Fruit fly (Drosophila melanogaster) whole organism, pupa: ENCODE results near the gene car.

Experiments used
- CG10348 ChIP-seq: fragments of 200-800 bp; sonication (Bioruptor generic); IDR thresholded peaks from 2 replicates; pipeline ENCODE4 v1.3.6; 2022; ENCODE audit warnings: missing biosample characterization, missing genetic modification characterization
- CG12605 ChIP-seq: fragments of 200-800 bp; sonication (Bioruptor generic); IDR thresholded peaks from 2 replicates; pipeline ENCODE4 v1.3.6; 2022; ENCODE audit warnings: missing biosample characterization, missing genetic modification characterization
- CG13204 ChIP-seq: fragments of 200-800 bp; sonication (Bioruptor generic); optimal IDR thresholded peaks from 2 replicates; lab custom pipeline; 2018; ENCODE audit warnings: missing biosample characterization, mild to moderate bottlenecking, missing genetic modification characterization, moderate library complexity
- CG14655 ChIP-seq: fragments of 200-800 bp; sonication (Bioruptor generic); optimal IDR thresholded peaks from 3 replicates; lab custom pipeline; 2017; ENCODE audit warnings: mild to moderate bottlenecking, missing biosample characterization, missing genetic modification reagents, missing genetic modification characterization
- CG15710 ChIP-seq: fragments of 200-800 bp; sonication (Bioruptor generic); optimal IDR thresholded peaks from 2 replicates; lab custom pipeline; 2018; ENCODE audit warnings: missing biosample characterization, mild to moderate bottlenecking, missing genetic modification characterization, moderate library complexity
- CG17806 ChIP-seq: fragments of 200-800 bp; sonication (Bioruptor generic); optimal IDR thresholded peaks from 2 replicates; lab custom pipeline; 2018; ENCODE audit warnings: missing biosample characterization, mild to moderate bottlenecking, missing genetic modification characterization, moderate library complexity
- CG32121 ChIP-seq: fragments of 200-800 bp; sonication (Bioruptor generic); IDR thresholded peaks from 2 replicates; pipeline ENCODE4 v1.3.6; 2022; ENCODE audit warnings: missing biosample characterization, missing genetic modification characterization
- CG34367 ChIP-seq: fragments of 200-800 bp; sonication (Bioruptor generic); optimal IDR thresholded peaks from 2 replicates; lab custom pipeline; 2018; ENCODE audit warnings: missing biosample characterization, mild to moderate bottlenecking, missing genetic modification characterization
- CG4496 ChIP-seq: fragments of 200-800 bp; sonication (Bioruptor generic); IDR thresholded peaks from 3 replicates; pipeline ENCODE4 v1.3.6; 2022; ENCODE audit warnings: missing biosample characterization, missing genetic modification characterization
- CG8159 ChIP-seq: fragments of 200-800 bp; sonication (Bioruptor generic); optimal IDR thresholded peaks from 3 replicates; lab custom pipeline; 2018; ENCODE audit warnings: missing biosample characterization, mild to moderate bottlenecking, missing genetic modification characterization, moderate library complexity
- CG8301 ChIP-seq: fragments of 200-800 bp; sonication (Bioruptor generic); optimal IDR thresholded peaks from 2 replicates; lab custom pipeline; 2018; ENCODE audit warnings: missing biosample characterization, mild to moderate bottlenecking, missing genetic modification characterization
- CG9948 ChIP-seq: fragments of 200-800 bp; sonication (Bioruptor generic); optimal IDR thresholded peaks from 2 replicates; lab custom pipeline; 2018; ENCODE audit warnings: missing biosample characterization, mild to moderate bottlenecking, missing genetic modification characterization, moderate library complexity
- D1 ChIP-seq: fragments of 200-800 bp; sonication (Bioruptor generic); optimal IDR thresholded peaks from 2 replicates; lab custom pipeline; 2018; ENCODE audit warnings: missing biosample characterization, mild to moderate bottlenecking, missing genetic modification characterization, moderate library complexity
- EcR ChIP-seq: fragments of 200-800 bp; sonication (Bioruptor generic); optimal IDR thresholded peaks from 3 replicates; lab custom pipeline; 2019; ENCODE audit warnings: missing biosample characterization, missing genetic modification characterization, mild to moderate bottlenecking, moderate library complexity, missing genetic modification reagents
- Ets98B ChIP-seq: fragments of 200-800 bp; sonication (Bioruptor generic); IDR thresholded peaks from 2 replicates; pipeline ENCODE4 v1.3.6; 2022; ENCODE audit warnings: missing biosample characterization, missing genetic modification characterization
- Pif1A ChIP-seq: fragments of 200-800 bp; sonication (Bioruptor generic); optimal IDR thresholded peaks from 3 replicates; lab custom pipeline; 2016; ENCODE audit warnings: missing biosample characterization, missing genetic modification characterization
- Pif1B ChIP-seq: fragments of 200-800 bp; sonication (Bioruptor generic); optimal IDR thresholded peaks from 3 replicates; lab custom pipeline; 2016; ENCODE audit warnings: missing biosample characterization, missing genetic modification characterization
- Snoo ChIP-seq: fragments of 200-800 bp; sonication (Bioruptor generic); optimal IDR thresholded peaks from 3 replicates; lab custom pipeline; 2017; ENCODE audit warnings: missing biosample characterization, mild to moderate bottlenecking, missing genetic modification characterization, inconsistent platforms
- fd96Ca ChIP-seq: fragments of 200-800 bp; sonication (Bioruptor generic); IDR thresholded peaks from 3 replicates; pipeline ENCODE4 v1.3.6; 2022; ENCODE audit warnings: missing biosample characterization, missing genetic modification characterization
- gl ChIP-seq: fragments of 200-800 bp; sonication (Bioruptor generic); optimal IDR thresholded peaks from 2 replicates; lab custom pipeline; 2018; ENCODE audit warnings: missing biosample characterization, mild to moderate bottlenecking, missing genetic modification characterization
- rn ChIP-seq: fragments of 200-800 bp; sonication (Bioruptor generic); IDR thresholded peaks from 2 replicates; pipeline ENCODE4 v1.3.6; 2022; ENCODE audit warnings: missing biosample characterization, missing genetic modification characterization

car gene

DNA sequence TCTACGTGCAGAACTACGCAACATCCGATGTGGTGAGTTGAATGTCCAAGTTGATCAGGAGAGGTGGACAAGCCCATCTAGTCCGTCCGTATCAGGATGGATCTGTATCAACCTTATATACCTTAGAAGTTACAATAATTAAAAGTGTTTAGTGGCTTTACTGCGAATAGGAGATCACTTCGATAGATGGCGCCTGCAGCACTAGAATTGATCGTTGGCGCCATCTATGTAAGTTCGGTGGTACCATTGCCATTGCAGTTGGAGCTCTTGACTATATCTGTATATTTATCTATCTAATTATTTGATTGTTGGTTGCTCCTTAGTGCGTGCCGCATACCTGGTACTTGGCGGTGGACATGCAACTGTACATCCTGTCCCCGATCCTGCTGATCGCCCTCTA is 19.3 kb downstream of the car start:
- no peak for TF ChIP-seq CG32121 (GFP tag; lab: Robert Waterston, UW)
- no peak for TF ChIP-seq rn
- no peak for TF ChIP-seq Ets98B (GFP tag; lab: Robert Waterston, UW)
- TF ChIP-seq CG4496 (GFP tag; lab: Robert Waterston, UW) = no peak
- no peak for TF ChIP-seq CG14655 (GFP tag; lab: Kevin White, UChicago)
- TF ChIP-seq CG10348 (GFP tag; lab: Robert Waterston, UW) = no peak
- no peak for TF ChIP-seq EcR (GFP tag; lab: Kevin White, UChicago)
- TF ChIP-seq Snoo = no peak
- TF ChIP-seq D1 (tag; lab: Kevin White, UChicago) = no peak
- TF ChIP-seq CG34367 = no peak
- no peak for TF ChIP-seq CG9948 (tag; lab: Kevin White, UChicago)
- TF ChIP-seq CG8301 (tag; lab: Kevin White, UChicago) = no peak
- no peak for TF ChIP-seq CG15710 (tag; lab: Kevin White, UChicago)
- TF ChIP-seq fd96Ca = no peak
- no peak for TF ChIP-seq CG12605
- no peak for TF ChIP-seq CG13204 (GFP tag; lab: Kevin White, UChicago)
- no peak for TF ChIP-seq CG17806 (tag; lab: Kevin White, UChicago)
- no peak for TF ChIP-seq gl (tag; lab: Kevin White, UChicago)
- TF ChIP-seq Pif1B = no peak

DNA sequence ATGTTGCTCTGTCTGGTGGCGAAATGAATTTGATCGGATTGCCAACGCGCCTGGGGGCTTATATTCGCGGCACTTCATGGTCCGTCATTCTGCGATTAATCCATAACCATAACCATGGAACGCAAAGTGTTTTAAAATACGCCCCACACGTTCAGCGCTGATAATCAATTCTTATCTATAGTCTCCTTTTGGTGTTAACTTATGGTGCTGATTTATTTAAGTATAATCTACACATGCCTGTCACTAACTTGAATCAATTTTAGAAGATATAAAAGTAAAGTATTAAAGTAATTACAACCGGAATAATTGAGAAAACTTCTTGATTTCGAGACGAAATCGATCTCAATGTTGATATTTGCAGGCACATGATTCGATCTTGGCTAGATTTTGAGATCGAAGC is 24.3 kb downstream of the car start, which contains the start of gene CG14219:
Gene CG14219 (minus strand): TSS at position 101 of the 400 bp plus-strand sequence.
- no peak for TF ChIP-seq CG17806 (tag; lab: Kevin White, UChicago)
- TF ChIP-seq Pif1A (GFP tag; lab: Kevin White, UChicago) = no peak
- no peak for TF ChIP-seq CG15710 (tag; lab: Kevin White, UChicago)
- no peak for TF ChIP-seq rn
- TF ChIP-seq D1 (tag; lab: Kevin White, UChicago) = no peak
- no peak for TF ChIP-seq CG13204 (GFP tag; lab: Kevin White, UChicago)
- TF ChIP-seq CG4496 (GFP tag; lab: Robert Waterston, UW) = no peak
- TF ChIP-seq CG8159 (tag; lab: Kevin White, UChicago) = no peak
- TF ChIP-seq EcR (GFP tag; lab: Kevin White, UChicago) = no peak
- TF ChIP-seq CG8301 (tag; lab: Kevin White, UChicago) = no peak

DNA sequence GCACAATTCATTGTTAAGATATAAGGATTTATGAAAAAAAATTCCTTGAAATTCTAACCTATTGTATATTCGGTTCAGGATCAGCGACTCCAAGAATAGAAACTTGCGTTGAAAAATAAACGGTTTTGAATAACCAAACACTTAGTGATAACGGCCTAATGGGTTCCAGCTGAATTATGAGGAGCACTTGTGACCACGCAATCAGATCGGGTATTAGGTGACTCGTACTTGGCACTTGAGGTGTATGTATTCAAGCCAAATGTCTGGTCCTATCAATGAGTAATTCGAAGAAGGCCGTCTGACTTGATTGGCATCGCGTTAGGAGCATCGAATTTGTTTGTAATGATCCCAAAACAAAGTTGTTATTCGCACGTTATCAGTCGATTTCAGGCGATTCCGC is 24.8 kb downstream of the car start:
- no peak for TF ChIP-seq rn
- no peak for TF ChIP-seq fd96Ca
- TF ChIP-seq CG34367 = no peak
- no peak for TF ChIP-seq Pif1A (GFP tag; lab: Kevin White, UChicago)
- TF ChIP-seq Pif1B = no peak
- no peak for TF ChIP-seq CG4496 (GFP tag; lab: Robert Waterston, UW)
- TF ChIP-seq CG10348 (GFP tag; lab: Robert Waterston, UW) = no peak
- TF ChIP-seq CG13204 (GFP tag; lab: Kevin White, UChicago) = no peak

DNA sequence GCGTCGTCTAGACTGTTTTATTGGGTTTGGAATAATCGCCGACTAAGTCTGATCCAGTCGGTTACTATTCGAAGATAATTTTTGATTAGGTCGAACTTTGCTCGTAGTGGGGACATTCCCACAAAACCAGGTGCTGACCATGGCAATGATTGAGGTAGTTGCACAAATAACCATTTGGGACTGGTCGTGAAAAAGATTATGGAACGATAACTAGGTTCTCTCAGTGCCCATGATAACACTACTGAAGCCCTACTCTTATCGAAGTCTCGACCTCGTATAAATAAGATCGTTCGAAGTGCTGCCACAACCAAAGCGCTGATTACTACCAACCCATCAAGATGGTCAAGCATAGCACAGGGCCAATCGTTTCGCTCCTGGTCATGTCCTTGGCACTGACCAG is 26.5 kb downstream of the car start, which contains the start of gene CG14205:
Gene CG14205 (plus strand): TSS at position 301 of the 400 bp plus-strand sequence.
- no peak for TF ChIP-seq CG13204 (GFP tag; lab: Kevin White, UChicago)
- TF ChIP-seq CG15710 (tag; lab: Kevin White, UChicago) = no peak
- TF ChIP-seq D1 (tag; lab: Kevin White, UChicago) = no peak
- TF ChIP-seq CG14655 (GFP tag; lab: Kevin White, UChicago) = no peak
- TF ChIP-seq Pif1A (GFP tag; lab: Kevin White, UChicago) = no peak
- TF ChIP-seq EcR (GFP tag; lab: Kevin White, UChicago) = no peak
- TF ChIP-seq gl (tag; lab: Kevin White, UChicago) = no peak

DNA sequence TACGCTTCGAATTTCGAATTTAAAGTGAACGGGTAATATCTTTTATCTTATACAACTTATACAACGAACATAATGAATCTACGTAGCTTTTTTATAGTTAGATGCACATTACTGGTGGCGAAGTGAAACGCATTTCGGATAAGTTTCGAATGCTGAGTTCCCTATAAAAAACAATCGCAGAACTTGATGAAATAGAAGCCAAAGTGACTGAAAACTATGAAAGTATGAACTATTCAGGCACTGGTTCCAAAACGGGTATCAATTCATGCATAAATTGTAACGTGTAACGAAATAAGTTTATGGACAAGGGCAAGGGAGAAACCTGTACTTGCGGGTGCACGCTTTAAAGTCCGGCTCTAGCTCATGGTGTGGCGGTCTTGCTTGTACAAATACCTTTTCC is 30.0 kb downstream of the car start:
- TF ChIP-seq CG17806 (tag; lab: Kevin White, UChicago) (no peak), gl (tag; lab: Kevin White, UChicago) (no peak), CG9948 (tag; lab: Kevin White, UChicago) (no peak), Ets98B (GFP tag; lab: Robert Waterston, UW) (no peak), CG15710 (tag; lab: Kevin White, UChicago) (no peak), CG8159 (tag; lab: Kevin White, UChicago) (no peak), CG4496 (GFP tag; lab: Robert Waterston, UW) (no peak)

DNA sequence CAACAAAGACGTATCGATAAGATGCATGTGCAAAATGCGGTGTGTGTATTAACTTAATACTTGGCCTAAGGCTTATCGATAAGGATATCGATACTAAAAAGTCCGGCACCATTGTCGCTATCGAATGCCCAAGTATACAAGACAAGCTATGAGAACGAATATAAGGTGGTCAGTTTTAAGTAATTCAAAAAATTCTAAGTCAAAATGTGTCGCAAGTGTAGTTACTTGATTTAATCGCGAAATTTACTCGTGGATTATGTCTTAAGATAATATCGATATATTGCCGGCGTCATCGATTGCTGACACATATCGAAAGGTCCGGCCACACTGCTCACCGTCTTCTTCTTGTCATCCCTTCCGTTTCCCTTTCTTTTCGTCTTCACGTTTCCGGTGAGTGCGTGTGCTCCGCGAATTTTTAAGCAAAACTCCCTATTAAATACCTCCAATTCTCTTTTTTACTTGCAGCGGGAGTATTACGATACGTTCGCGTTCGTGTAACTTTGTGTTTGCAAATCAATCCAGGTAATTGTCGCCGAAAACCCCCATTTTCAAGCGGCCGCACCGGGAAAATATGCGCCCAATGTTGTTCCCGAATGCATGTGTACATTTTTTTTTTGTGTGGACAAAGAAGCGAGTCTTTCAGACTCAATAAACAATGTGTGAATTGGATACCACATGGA is 32.0 kb downstream of the car start, which contains the start of gene RpS10b:
Gene RpS10b (plus strand): TSS at position 348 of the 680 bp plus-strand sequence.
- peak; percentile 73 for TF ChIP-seq gl (tag; lab: Kevin White, UChicago)
- TF ChIP-seq Snoo = peak; percentile 93
- TF ChIP-seq CG9948 (tag; lab: Kevin White, UChicago) = peak; percentile 3
- peak; percentile 28 for TF ChIP-seq CG17806 (tag; lab: Kevin White, UChicago)
- TF ChIP-seq CG32121 (GFP tag; lab: Robert Waterston, UW) = no peak
- no peak for TF ChIP-seq fd96Ca
- peak; percentile 92 for TF ChIP-seq CG4496 (GFP tag; lab: Robert Waterston, UW)
- peak; percentile 78 for TF ChIP-seq CG34367
- peak; percentile 85 for TF ChIP-seq Pif1A (GFP tag; lab: Kevin White, UChicago)
- TF ChIP-seq CG10348 (GFP tag; lab: Robert Waterston, UW) = no peak
- TF ChIP-seq CG12605 = peak; percentile 79
- TF ChIP-seq CG8159 (tag; lab: Kevin White, UChicago) = peak; percentile 63
- no peak for TF ChIP-seq EcR (GFP tag; lab: Kevin White, UChicago)
- peak; percentile 73 for TF ChIP-seq CG13204 (GFP tag; lab: Kevin White, UChicago)
- TF ChIP-seq CG15710 (tag; lab: Kevin White, UChicago) = peak; percentile 67
- TF ChIP-seq Pif1B = peak; percentile 78
- no peak for TF ChIP-seq D1 (tag; lab: Kevin White, UChicago)
- peak; percentile 41 for TF ChIP-seq Ets98B (GFP tag; lab: Robert Waterston, UW)
- peak; percentile 60 for TF ChIP-seq CG14655 (GFP tag; lab: Kevin White, UChicago)
- no peak for TF ChIP-seq rn
- TF ChIP-seq CG8301 (tag; lab: Kevin White, UChicago) = peak; percentile 47
